Fruit fly (Drosophila melanogaster) whole organism, prepupa: ENCODE data around the gene Eaat2.

Experiments
- Blimp-1 ChIP-seq: fragments of 200-800 bp; sonication (Bioruptor generic); optimal IDR thresholded peaks from 3 replicates; lab custom pipeline; 2017; ENCODE audit warnings: missing biosample characterization, missing genetic modification characterization, mild to moderate bottlenecking, moderate library complexity, missing genetic modification reagents
- CG10669 ChIP-seq: fragments of 200-800 bp; sonication (Bioruptor generic); optimal IDR thresholded peaks from 3 replicates; lab custom pipeline; 2018; ENCODE audit warnings: missing biosample characterization, mild to moderate bottlenecking, missing genetic modification characterization, moderate library complexity
- CG11902 ChIP-seq: fragments of 200-800 bp; sonication (Bioruptor generic); optimal IDR thresholded peaks from 3 replicates; lab custom pipeline; 2016; ENCODE audit warnings: missing biosample characterization, missing genetic modification characterization
- CG15336 ChIP-seq: fragments of 200-800 bp; sonication (Bioruptor generic); IDR thresholded peaks from 2 replicates; pipeline ENCODE4 v1.3.6; 2022; ENCODE audit warnings: missing biosample characterization, missing genetic modification characterization
- CG1621 ChIP-seq: fragments of 200-800 bp; sonication (Bioruptor generic); optimal IDR thresholded peaks from 3 replicates; lab custom pipeline; 2018; ENCODE audit warnings: missing biosample characterization, mild to moderate bottlenecking, missing genetic modification characterization
- CG16779 ChIP-seq: fragments of 200-800 bp; sonication (Bioruptor generic); optimal IDR thresholded peaks from 3 replicates; lab custom pipeline; 2017; ENCODE audit warnings: missing biosample characterization, mild to moderate bottlenecking, missing genetic modification characterization
- CG3032 ChIP-seq: fragments of 200-800 bp; optimal IDR thresholded peaks from 2 replicates; lab custom pipeline; 2019; ENCODE audit warnings: missing biosample characterization, mild to moderate bottlenecking, missing genetic modification characterization, moderate library complexity
- CG31627 ChIP-seq: fragments of 200-800 bp; sonication (Bioruptor generic); optimal IDR thresholded peaks from 3 replicates; lab custom pipeline; 2016; ENCODE audit warnings: missing biosample characterization, missing genetic modification characterization
- CG32006 ChIP-seq: fragments of 200-800 bp; sonication (Bioruptor generic); optimal IDR thresholded peaks from 3 replicates; lab custom pipeline; 2017; ENCODE audit warnings: missing biosample characterization, mild to moderate bottlenecking, missing genetic modification characterization
- CG34406 ChIP-seq: fragments of 200-800 bp; sonication (Bioruptor generic); optimal IDR thresholded peaks from 3 replicates; lab custom pipeline; 2016; ENCODE audit warnings: missing biosample characterization, missing genetic modification characterization
- CG6163 ChIP-seq: fragments of 200-800 bp; sonication (Bioruptor generic); IDR thresholded peaks from 3 replicates; pipeline ENCODE4 v1.3.6; 2022; ENCODE audit warnings: missing biosample characterization, missing genetic modification characterization
- CG6276 ChIP-seq: fragments of 200-800 bp; sonication (Bioruptor generic); optimal IDR thresholded peaks from 2 replicates; lab custom pipeline; 2017; ENCODE audit warnings: missing biosample characterization, mild to moderate bottlenecking, missing genetic modification characterization
- CG6792 ChIP-seq: fragments of 200-800 bp; sonication (Bioruptor generic); optimal IDR thresholded peaks from 3 replicates; lab custom pipeline; 2016; ENCODE audit warnings: missing biosample characterization, missing genetic modification characterization
- CG6854 ChIP-seq: fragments of 200-800 bp; sonication (Bioruptor generic); optimal IDR thresholded peaks from 2 replicates; lab custom pipeline; 2017; ENCODE audit warnings: missing biosample characterization, mild to moderate bottlenecking, missing genetic modification characterization
- CG8119 ChIP-seq: fragments of 200-800 bp; sonication (Bioruptor generic); IDR thresholded peaks from 3 replicates; pipeline ENCODE4 v1.3.6; 2022; ENCODE audit warnings: missing biosample characterization, missing genetic modification characterization
- CG8632 ChIP-seq: fragments of 200-800 bp; sonication (Bioruptor generic); optimal IDR thresholded peaks from 3 replicates; lab custom pipeline; 2016; ENCODE audit warnings: missing biosample characterization, missing genetic modification characterization
- Eip78C ChIP-seq: fragments of 200-800 bp; sonication (Bioruptor generic); peaks from one replicate; lab custom pipeline; 2016; ENCODE audit warnings: missing biosample characterization, missing genetic modification characterization
- Eip93F ChIP-seq: fragments of 200-800 bp; sonication (Bioruptor generic); optimal IDR thresholded peaks from 2 replicates; lab custom pipeline; 2016; ENCODE audit warnings: missing biosample characterization, mild to moderate bottlenecking, missing genetic modification characterization
- Ets96B ChIP-seq: fragments of 200-800 bp; optimal IDR thresholded peaks from 2 replicates; lab custom pipeline; 2019; ENCODE audit warnings: missing biosample characterization, mild to moderate bottlenecking, missing genetic modification characterization, moderate library complexity
- Gug ChIP-seq: fragments of 200-800 bp; sonication (Bioruptor generic); IDR thresholded peaks from 2 replicates; pipeline ENCODE4 v1.3.6; 2022; ENCODE audit warnings: missing biosample characterization, missing genetic modification characterization
- Lpt ChIP-seq: fragments of 200-800 bp; sonication (Bioruptor generic); optimal IDR thresholded peaks from 3 replicates; lab custom pipeline; 2016; ENCODE audit warnings: missing biosample characterization, missing genetic modification characterization
- Met ChIP-seq: fragments of 200-800 bp; sonication (Bioruptor generic); optimal IDR thresholded peaks from 3 replicates; lab custom pipeline; 2016; ENCODE audit warnings: missing biosample characterization, missing genetic modification characterization
- Smox ChIP-seq: fragments of 200-800 bp; sonication (Bioruptor generic); optimal IDR thresholded peaks from 3 replicates; lab custom pipeline; 2016; ENCODE audit warnings: missing biosample characterization, missing genetic modification characterization
- Sox102F ChIP-seq: fragments of 200-800 bp; sonication (Bioruptor generic); optimal IDR thresholded peaks from 2 replicates; lab custom pipeline; 2016; ENCODE audit warnings: missing biosample characterization, mild to moderate bottlenecking, missing genetic modification characterization
- Sox14 ChIP-seq: fragments of 200-800 bp; sonication (Bioruptor generic); optimal IDR thresholded peaks from 3 replicates; lab custom pipeline; 2016; ENCODE audit warnings: missing biosample characterization, missing genetic modification characterization
- acj6 ChIP-seq: fragments of 200-800 bp; sonication (Bioruptor generic); optimal IDR thresholded peaks from 3 replicates; lab custom pipeline; 2016; ENCODE audit warnings: missing biosample characterization, missing genetic modification characterization
- cyc ChIP-seq: fragments of 200-800 bp; sonication (Bioruptor generic); optimal IDR thresholded peaks from 3 replicates; lab custom pipeline; 2016; ENCODE audit warnings: missing biosample characterization, missing genetic modification characterization
- dac ChIP-seq: fragments of 200-800 bp; sonication (Bioruptor generic); optimal IDR thresholded peaks from 2 replicates; lab custom pipeline; 2017; ENCODE audit warnings: missing biosample characterization, mild to moderate bottlenecking, missing genetic modification characterization
- dsx ChIP-seq: fragments of 200-800 bp; optimal IDR thresholded peaks from 3 replicates; lab custom pipeline; 2019; ENCODE audit warnings: missing biosample characterization, mild to moderate bottlenecking, missing genetic modification characterization, moderate library complexity; ENCODE audit not compliant: poor library complexity, severe bottlenecking
- esn ChIP-seq: fragments of 200-800 bp; sonication (Bioruptor generic); optimal IDR thresholded peaks from 2 replicates; lab custom pipeline; 2016; ENCODE audit warnings: missing biosample characterization, mild to moderate bottlenecking, missing genetic modification characterization, moderate library complexity
- fd59A ChIP-seq: fragments of 200-800 bp; sonication (Bioruptor generic); optimal IDR thresholded peaks from 2 replicates; lab custom pipeline; 2017; ENCODE audit warnings: missing biosample characterization, mild to moderate bottlenecking, missing genetic modification characterization, missing genetic modification reagents
- fkh ChIP-seq: fragments of 200-800 bp; sonication (Bioruptor generic); optimal IDR thresholded peaks from 3 replicates; lab custom pipeline; 2017; ENCODE audit warnings: missing biosample characterization, mild to moderate bottlenecking, missing genetic modification characterization, moderate library complexity
- net ChIP-seq: fragments of 200-800 bp; sonication (Bioruptor generic); optimal IDR thresholded peaks from 3 replicates; lab custom pipeline; 2016; ENCODE audit warnings: missing biosample characterization, missing genetic modification characterization
- pdm3 ChIP-seq: fragments of 200-800 bp; sonication (Bioruptor generic); optimal IDR thresholded peaks from 3 replicates; lab custom pipeline; 2016; ENCODE audit warnings: missing biosample characterization, missing genetic modification characterization
- salr ChIP-seq, 2 experiments: fragments of 200-800 bp; sonication (Bioruptor generic); optimal IDR thresholded peaks; 3 replicates each; lab custom pipeline; 2016 to 2018; ENCODE audit warnings: missing biosample characterization in 2 of 2, missing genetic modification characterization in 2 of 2, mild to moderate bottlenecking in 1 of 2
- spab ChIP-seq: fragments of 200-800 bp; sonication (Bioruptor generic); optimal IDR thresholded peaks from 2 replicates; lab custom pipeline; 2017; ENCODE audit warnings: missing biosample characterization, mild to moderate bottlenecking, missing genetic modification characterization, missing genetic modification reagents
- ss ChIP-seq, 2 experiments: fragments of 200-800 bp; sonication (Bioruptor generic); optimal IDR thresholded peaks; 2 replicates in 1 of 2; 3 replicates in 1 of 2; lab custom pipeline; 2017 to 2018; ENCODE audit warnings: mild to moderate bottlenecking in 2 of 2, missing biosample characterization in 2 of 2, missing genetic modification characterization in 2 of 2, moderate library complexity in 1 of 2
- svp ChIP-seq: fragments of 200-800 bp; sonication (Bioruptor generic); peaks from one replicate; lab custom pipeline; 2016; ENCODE audit warnings: missing biosample characterization, missing genetic modification characterization
- vri ChIP-seq: fragments of 200-800 bp; sonication (Bioruptor generic); optimal IDR thresholded peaks from 3 replicates; lab custom pipeline; 2016; ENCODE audit warnings: missing biosample characterization, mild to moderate bottlenecking, missing genetic modification characterization

Gene Eaat2

dm6 chr2L:705216-705615 is 39.0 kb downstream of the Eaat2 start:
- TF ChIP-seq CG8632 (GFP tag; lab: Kevin White, UChicago): no peak
- no peak for TF ChIP-seq fkh
- TF ChIP-seq Eip93F (GFP tag; lab: Kevin White, UChicago): no peak
- no peak for TF ChIP-seq CG6276
- TF ChIP-seq CG6163 (GFP tag; lab: Robert Waterston, UW): no peak
- TF ChIP-seq CG16779 (tag; lab: Kevin White, UChicago): no peak
- TF ChIP-seq cyc (GFP tag; lab: Kevin White, UChicago): no peak
- no peak for TF ChIP-seq esn
- no peak for TF ChIP-seq Gug (GFP tag; lab: Robert Waterston, UW)
- TF ChIP-seq fd59A (GFP tag; lab: Kevin White, UChicago): no peak

- TF ChIP-seq dsx (GFP tag; lab: Kevin White, UChicago) (peak; percentile 19), Ets96B (no peak), dac (GFP tag; lab: Kevin White, UChicago) (no peak), CG6792 (GFP tag; lab: Kevin White, UChicago) (no peak), ss (GFP tag; optimal IDR thresholded peaks at IDR 0.05; lab: Kevin White, UChicago) (peak in 1 of 2 experiments; percentile 1), acj6 (GFP tag; lab: Kevin White, UChicago) (no peak), CG11902 (no peak), esn (no peak), net (no peak), CG1621 (tag; lab: Kevin White, UChicago) (no peak), Gug (GFP tag; lab: Robert Waterston, UW) (no peak), Smox (GFP tag; lab: Kevin White, UChicago) (no peak), CG6854 (GFP tag; lab: Kevin White, UChicago) (peak; percentile 37), svp (GFP tag; lab: Kevin White, UChicago) (no peak), CG15336 (GFP tag; lab: Robert Waterston, UW) (peak; percentile 27; the same call in 1 of the 2 replicates), CG8632 (GFP tag; lab: Kevin White, UChicago) (no peak), CG34406 (GFP tag; lab: Kevin White, UChicago) (no peak), Lpt (GFP tag; lab: Kevin White, UChicago) (peak; percentile 32), CG32006 (GFP tag; lab: Kevin White, UChicago) (no peak), salr (GFP tag; optimal IDR thresholded peaks at IDR 0.05; lab: Kevin White, UChicago) (no peak), CG3032 (no peak), CG31627 (GFP tag; lab: Kevin White, UChicago) (no peak), Eip78C (peak; percentile 69), CG10669 (GFP tag; lab: Kevin White, UChicago) (no peak), Eip93F (GFP tag; lab: Kevin White, UChicago) (no peak), Met (GFP tag; lab: Kevin White, UChicago) (no peak), CG8119 (GFP tag; lab: Robert Waterston, UW) (no peak), pdm3 (GFP tag; lab: Kevin White, UChicago) (no peak), Blimp-1 (GFP tag; lab: Kevin White, UChicago) (peak; percentile 49), vri (GFP tag; lab: Kevin White, UChicago) (no peak), Sox14 (GFP tag; lab: Kevin White, UChicago) (peak; percentile 33), Sox102F (peak; percentile 15), cyc (GFP tag; lab: Kevin White, UChicago) (no peak), spab (GFP tag; lab: Kevin White, UChicago) (no peak)
Measured at dm6 chr2L:701868-702327, 42.3 kb downstream of the Eaat2 start.
